Worm (Caenorhabditis elegans): ENCODE measurements around the gene F18A1.1.

ce11 chrII:7681898-7682297 lies 2.8 kb upstream of the F18A1.1 start, which contains the start of gene lin-26:
- TF ChIP-seq him-1 (tag; optimal IDR thresholded peaks at IDR 0.05) (no peak), dao-5 (tag; optimal IDR thresholded peaks at IDR 0.05) (no peak)
